Worm (Caenorhabditis elegans) whole organism, midembryonic: ENCODE results near the gene Y55B1BL.2.
"Not testable (repeated sequence)": the region's sequence is repeated elsewhere in the genome, so short reads cannot be mapped to it uniquely, and the experiment has no call there.

Experiments
- T22C8.4 ChIP-seq: fragments of 200-800 bp; sonication (Bioruptor generic); IDR thresholded peaks from 2 replicates; pipeline ENCODE4 v1.3.6; 2022; ENCODE audit warnings: missing genetic modification characterization, missing compliant biosample characterization
- cog-1 ChIP-seq: sonication (generic microtip); optimal IDR thresholded peaks from 2 replicates; lab custom pipeline; 2016; ENCODE audit warnings: missing genetic modification characterization, missing compliant biosample characterization
- flt-1 ChIP-seq: fragments of 200-800 bp; sonication (Bioruptor generic); IDR thresholded peaks from 2 replicates; pipeline ENCODE4 v1.3.6; 2022; ENCODE audit warnings: missing genetic modification characterization, missing compliant biosample characterization
- klf-2 ChIP-seq: fragments of 200-800 bp; sonication (Bioruptor generic); conservative IDR thresholded peaks from 2 replicates; pipeline ENCODE4 v1.3.6; 2022; ENCODE audit warnings: missing genetic modification reagents, missing genetic modification characterization, missing compliant biosample characterization
- ref-1 ChIP-seq: fragments of 200-800 bp; sonication (Bioruptor generic); conservative IDR thresholded peaks from 2 replicates; pipeline ENCODE4 v1.3.6; 2022; ENCODE audit warnings: missing genetic modification reagents, missing genetic modification characterization, missing compliant biosample characterization
- tab-1 ChIP-seq: fragments of 200-800 bp; sonication (Bioruptor generic); IDR thresholded peaks from 2 replicates; pipeline ENCODE4 v1.3.6; 2022; ENCODE audit warnings: missing genetic modification characterization, missing compliant biosample characterization
- ztf-23 ChIP-seq: fragments of 200-800 bp; sonication (Bioruptor generic); IDR thresholded peaks from 2 replicates; pipeline ENCODE4 v1.3.6; 2022; ENCODE audit warnings: missing genetic modification reagents, missing genetic modification characterization, missing compliant biosample characterization
- ztf-29 ChIP-seq: fragments of 200-800 bp; sonication (Bioruptor generic); IDR thresholded peaks from 2 replicates; pipeline ENCODE4 v1.3.6; 2022; ENCODE audit warnings: missing genetic modification reagents, missing genetic modification characterization, missing compliant biosample characterization

ce11 chrIII:415331-415775 lies 12.8 kb downstream of the Y55B1BL.2 start:
- peak; percentile 90 for TF ChIP-seq ztf-23 (GFP tag; lab: Robert Waterston, UW)
- TF ChIP-seq ztf-29 (GFP tag; lab: Robert Waterston, UW): peak; percentile 55; the same call in 1 of the 2 replicates
- TF ChIP-seq tab-1 (GFP tag; lab: Robert Waterston, UW): peak; percentile 73; the same call in 1 of the 2 replicates
- TF ChIP-seq ref-1 (GFP tag; lab: Robert Waterston, UW): peak; percentile 77
- peak; percentile 9; the same call in 1 of the 2 replicates for TF ChIP-seq flt-1 (GFP tag; lab: Robert Waterston, UW)
- TF ChIP-seq T22C8.4 (GFP tag; lab: Robert Waterston, UW): peak; percentile 54
- peak; percentile 93 for TF ChIP-seq klf-2 (GFP tag; lab: Robert Waterston, UW)
- not testable (repeated sequence) for TF ChIP-seq cog-1
